Fruit fly (Drosophila melanogaster) whole organism, embryonic: ENCODE results near the gene TwdlC.
A peak's percentile ranks its signal among the peaks of the same experiment; 100 is the strongest.

Experiments
- BtbVII ChIP-seq: fragments of 200-800 bp; sonication (Bioruptor generic); optimal IDR thresholded peaks from 3 replicates; lab custom pipeline; 2017; ENCODE audit warnings: missing biosample characterization, mild to moderate bottlenecking, missing genetic modification characterization
- CG10147 ChIP-seq: fragments of 200-800 bp; sonication (Bioruptor generic); optimal IDR thresholded peaks from 2 replicates; lab custom pipeline; 2019; ENCODE audit warnings: missing biosample characterization, mild to moderate bottlenecking, missing genetic modification characterization, moderate library complexity
- CG10431 ChIP-seq: fragments of 200-800 bp; sonication (Bioruptor generic); optimal IDR thresholded peaks from 3 replicates; lab custom pipeline; 2018; ENCODE audit warnings: missing biosample characterization, mild to moderate bottlenecking, missing genetic modification characterization
- CG10979 ChIP-seq: fragments of 200-800 bp; sonication (Bioruptor generic); optimal IDR thresholded peaks from 2 replicates; lab custom pipeline; 2018; ENCODE audit warnings: missing biosample characterization, mild to moderate bottlenecking, missing genetic modification characterization, moderate library complexity
- CG11560 ChIP-seq: fragments of 200-800 bp; sonication (Bioruptor generic); IDR thresholded peaks from 3 replicates; pipeline ENCODE4 v1.3.6; 2022; ENCODE audit warnings: missing biosample characterization, missing genetic modification characterization
- CG13296 ChIP-seq: fragments of 200-800 bp; sonication (Bioruptor generic); optimal IDR thresholded peaks from 3 replicates; lab custom pipeline; 2018; ENCODE audit warnings: missing biosample characterization, mild to moderate bottlenecking, missing genetic modification characterization
- CG15601 ChIP-seq: fragments of 200-800 bp; sonication (Bioruptor generic); optimal IDR thresholded peaks from 3 replicates; lab custom pipeline; 2019; ENCODE audit warnings: missing biosample characterization, mild to moderate bottlenecking, missing genetic modification characterization, moderate library complexity
- CG16813 ChIP-seq: fragments of 200-800 bp; sonication (Bioruptor generic); IDR thresholded peaks from 3 replicates; pipeline ENCODE4 v1.3.6; 2022; ENCODE audit warnings: missing biosample characterization, missing genetic modification characterization; ENCODE audit not compliant: partially characterized antibody
- CG17612 ChIP-seq: fragments of 200-800 bp; sonication (Bioruptor generic); IDR thresholded peaks from 2 replicates; pipeline ENCODE4 v1.3.6; 2022; ENCODE audit warnings: missing biosample characterization, missing genetic modification characterization
- CG18619 ChIP-seq: fragments of 200-800 bp; sonication (Bioruptor generic); optimal IDR thresholded peaks from 3 replicates; lab custom pipeline; 2017; ENCODE audit warnings: missing biosample characterization, mild to moderate bottlenecking, missing genetic modification characterization
- CG34224 ChIP-seq: fragments of 200-800 bp; sonication (Bioruptor generic); IDR thresholded peaks from 3 replicates; pipeline ENCODE4 v1.3.6; 2022; ENCODE audit warnings: missing biosample characterization, missing genetic modification characterization; ENCODE audit not compliant: partially characterized antibody
- CG34376 ChIP-seq: fragments of 200-800 bp; sonication (Bioruptor generic); optimal IDR thresholded peaks from 2 replicates; lab custom pipeline; 2018; ENCODE audit warnings: missing biosample characterization, mild to moderate bottlenecking, missing genetic modification characterization
- CG42726 ChIP-seq: fragments of 200-800 bp; sonication (Bioruptor generic); IDR thresholded peaks from 2 replicates; pipeline ENCODE4 v1.3.6; 2022; ENCODE audit warnings: missing biosample characterization, missing genetic modification characterization; ENCODE audit not compliant: partially characterized antibody
- CG43689 ChIP-seq: fragments of 200-800 bp; sonication (Bioruptor generic); IDR thresholded peaks from 2 replicates; pipeline ENCODE4 v1.3.6; 2022; ENCODE audit warnings: missing biosample characterization, missing genetic modification characterization
- CG4424 ChIP-seq: fragments of 200-800 bp; sonication (Bioruptor generic); optimal IDR thresholded peaks from 3 replicates; lab custom pipeline; 2016; ENCODE audit warnings: missing biosample characterization, missing genetic modification characterization
- CG4617 ChIP-seq: fragments of 200-800 bp; sonication (Bioruptor generic); optimal IDR thresholded peaks from 3 replicates; lab custom pipeline; 2016; ENCODE audit warnings: missing biosample characterization, missing genetic modification characterization, borderline replicate concordance
- CG5180 ChIP-seq: fragments of 200-800 bp; sonication (Bioruptor generic); optimal IDR thresholded peaks from 3 replicates; lab custom pipeline; 2017; ENCODE audit warnings: missing biosample characterization, missing genetic modification characterization, mild to moderate bottlenecking, moderate library complexity, missing genetic modification reagents
- Chrac-16 ChIP-seq: fragments of 200-800 bp; sonication (Bioruptor generic); optimal IDR thresholded peaks from 3 replicates; lab custom pipeline; 2016; ENCODE audit warnings: missing biosample characterization, missing genetic modification characterization
- CkIIα-i1 ChIP-seq: fragments of 200-800 bp; sonication (Bioruptor generic); IDR thresholded peaks from 2 replicates; pipeline ENCODE4 v1.3.6; 2022; ENCODE audit warnings: missing biosample characterization, missing genetic modification characterization
- Deaf1 ChIP-seq: fragments of 200-800 bp; optimal IDR thresholded peaks from 3 replicates; lab custom pipeline; 2019; ENCODE audit warnings: missing biosample characterization, mild to moderate bottlenecking, missing genetic modification characterization, moderate library complexity
- Dll ChIP-seq: fragments of 200-800 bp; sonication (Bioruptor generic); IDR thresholded peaks from 4 replicates; pipeline ENCODE4 v1.3.6; 2022; ENCODE audit warnings: missing biosample characterization, missing genetic modification characterization; ENCODE audit not compliant: partially characterized antibody
- Doc3 ChIP-seq: fragments of 200-800 bp; sonication (Bioruptor generic); IDR thresholded peaks from 3 replicates; pipeline ENCODE4 v1.3.6; 2022; ENCODE audit warnings: missing biosample characterization, missing genetic modification characterization; ENCODE audit not compliant: partially characterized antibody
- Eip74EF ChIP-seq, 2 experiments: fragments of 200-800 bp in 1 of 2; fragments of >200 bp in 1 of 2; sonication (Bioruptor generic) in 1 of 2; optimal IDR thresholded peaks; 2 replicates each; lab custom pipeline; 2017 to 2019; ENCODE audit warnings: missing biosample characterization in 2 of 2, missing genetic modification characterization in 2 of 2, mild to moderate bottlenecking in 1 of 2, moderate library complexity in 1 of 2
- Gug ChIP-seq: fragments of 200-800 bp; sonication (Bioruptor generic); IDR thresholded peaks from 4 replicates; pipeline ENCODE4 v1.3.6; 2022; ENCODE audit warnings: missing biosample characterization, missing genetic modification characterization
- Pdp1 ChIP-seq, 2 experiments: fragments of 200-800 bp; sonication (Bioruptor generic); optimal IDR thresholded peaks; 3 replicates each; lab custom pipeline; 2016; ENCODE audit warnings: missing biosample characterization in 2 of 2, missing genetic modification characterization in 2 of 2, mild to moderate bottlenecking in 1 of 2, moderate library complexity in 1 of 2
- Ravus ChIP-seq: fragments of 200-800 bp; sonication (Bioruptor generic); IDR thresholded peaks from 2 replicates; pipeline ENCODE4 v1.3.6; 2022; ENCODE audit warnings: missing biosample characterization, missing genetic modification characterization
- Trl ChIP-seq, 3 experiments: fragments of >200 bp in 2 of 3; fragments of 200-800 bp in 1 of 3; sonication (Bioruptor generic) in 1 of 3; optimal IDR thresholded peaks; 2 replicates in 1 of 3; 3 replicates in 2 of 3; lab custom pipeline; 2016 to 2017; ENCODE audit warnings: missing biosample characterization in 1 of 3, missing genetic modification characterization in 1 of 3
- Vsx1 ChIP-seq: fragments of 200-800 bp; sonication (Bioruptor generic); optimal IDR thresholded peaks from 2 replicates; lab custom pipeline; 2017; ENCODE audit warnings: missing biosample characterization, mild to moderate bottlenecking, missing genetic modification characterization, missing genetic modification reagents
- az2 ChIP-seq: fragments of 200-800 bp; sonication (Bioruptor generic); optimal IDR thresholded peaks from 3 replicates; lab custom pipeline; 2016; ENCODE audit warnings: missing biosample characterization, missing genetic modification characterization
- bbx ChIP-seq: fragments of 200-800 bp; sonication (Bioruptor generic); IDR thresholded peaks from 2 replicates; pipeline ENCODE4 v1.3.6; 2022; ENCODE audit warnings: missing biosample characterization, missing genetic modification characterization; ENCODE audit not compliant: partially characterized antibody
- chif ChIP-seq, 2 experiments: fragments of 200-800 bp; sonication (Bioruptor generic); optimal IDR thresholded peaks; 3 replicates each; lab custom pipeline; 2016; ENCODE audit warnings: missing biosample characterization in 2 of 2, missing genetic modification characterization in 2 of 2
- dpn ChIP-seq, 2 experiments: fragments of 200-800 bp; sonication (Bioruptor generic); optimal IDR thresholded peaks; 3 replicates each; lab custom pipeline; 2016; ENCODE audit warnings: missing biosample characterization in 2 of 2, missing genetic modification characterization in 2 of 2
- emc ChIP-seq: fragments of 200-800 bp; sonication (Bioruptor generic); optimal IDR thresholded peaks from 2 replicates; lab custom pipeline; 2016; ENCODE audit warnings: missing biosample characterization, missing genetic modification characterization
- eve ChIP-seq, 2 experiments: fragments of >200 bp; optimal IDR thresholded peaks; 2 replicates each; lab custom pipeline; 2017; ENCODE audit warnings: missing biosample characterization in 2 of 2, missing genetic modification characterization in 2 of 2
- fu2 ChIP-seq: fragments of 200-800 bp; sonication (Bioruptor generic); optimal IDR thresholded peaks from 2 replicates; lab custom pipeline; 2016; ENCODE audit warnings: missing biosample characterization, missing genetic modification characterization
- her ChIP-seq: fragments of 200-800 bp; sonication (Bioruptor generic); optimal IDR thresholded peaks from 2 replicates; lab custom pipeline; 2016; ENCODE audit warnings: missing biosample characterization, missing genetic modification characterization
- kay ChIP-seq: fragments of 200-800 bp; sonication (Bioruptor generic); optimal IDR thresholded peaks from 2 replicates; lab custom pipeline; 2016; ENCODE audit warnings: missing biosample characterization, missing genetic modification characterization
- knrl ChIP-seq: fragments of 200-800 bp; sonication (Bioruptor generic); IDR thresholded peaks from 3 replicates; pipeline ENCODE4 v1.3.6; 2022; ENCODE audit warnings: missing biosample characterization, missing genetic modification characterization; ENCODE audit not compliant: partially characterized antibody
- lab ChIP-seq: fragments of 200-800 bp; sonication (Bioruptor generic); optimal IDR thresholded peaks from 3 replicates; lab custom pipeline; 2017; ENCODE audit warnings: missing biosample characterization, missing genetic modification characterization, mild to moderate bottlenecking, moderate library complexity, missing genetic modification reagents
- lilli ChIP-seq: fragments of 200-800 bp; sonication (Bioruptor generic); optimal IDR thresholded peaks from 3 replicates; lab custom pipeline; 2016; ENCODE audit warnings: missing biosample characterization, missing genetic modification characterization
- nerfin-1 ChIP-seq: fragments of 200-800 bp; sonication (Bioruptor generic); optimal IDR thresholded peaks from 3 replicates; lab custom pipeline; 2019; ENCODE audit warnings: missing biosample characterization, mild to moderate bottlenecking, missing genetic modification characterization, moderate library complexity
- nom ChIP-seq: fragments of 200-800 bp; sonication (Bioruptor generic); optimal IDR thresholded peaks from 2 replicates; lab custom pipeline; 2017; ENCODE audit warnings: missing biosample characterization, missing genetic modification characterization, mild to moderate bottlenecking, moderate library complexity, missing genetic modification reagents
- stc ChIP-seq: fragments of 200-800 bp; sonication (Bioruptor generic); IDR thresholded peaks from 2 replicates; pipeline ENCODE4 v1.3.6; 2022; ENCODE audit warnings: missing biosample characterization, missing genetic modification characterization
- stwl ChIP-seq: fragments of 200-800 bp; sonication (Bioruptor generic); optimal IDR thresholded peaks from 3 replicates; lab custom pipeline; 2018; ENCODE audit warnings: missing biosample characterization, mild to moderate bottlenecking, missing genetic modification characterization, moderate library complexity
- vnd ChIP-seq: fragments of 200-800 bp; sonication (Bioruptor generic); IDR thresholded peaks from 3 replicates; pipeline ENCODE4 v1.3.6; 2022; ENCODE audit warnings: missing biosample characterization, missing genetic modification characterization; ENCODE audit not compliant: partially characterized antibody
- wdn ChIP-seq: fragments of 200-800 bp; sonication (Bioruptor generic); IDR thresholded peaks from 2 replicates; pipeline ENCODE4 v1.3.6; 2022; ENCODE audit warnings: missing biosample characterization, missing genetic modification characterization
- zf30C ChIP-seq: fragments of 200-800 bp; sonication (Bioruptor generic); optimal IDR thresholded peaks from 3 replicates; lab custom pipeline; 2018; ENCODE audit warnings: missing biosample characterization, mild to moderate bottlenecking, missing genetic modification characterization
- zfh1 ChIP-seq: fragments of 200-800 bp; sonication (Bioruptor generic); IDR thresholded peaks from 3 replicates; pipeline ENCODE4 v1.3.6; 2022; ENCODE audit warnings: missing biosample characterization, missing genetic modification characterization

The TwdlC gene

dm6 chr3R:26947296-26947880 is 47.2 kb upstream of the TwdlC start, which contains the start of gene Spag1 (continued):
- TF ChIP-seq chif (GFP tag; optimal IDR thresholded peaks at IDR 0.05; lab: Kevin White, UChicago) (no peak), CG15601 (tag; lab: Kevin White, UChicago) (peak; percentile 27), zfh1 (GFP tag; lab: Robert Waterston, UW) (no peak), CG34224 (peak; percentile 82), BtbVII (GFP tag; lab: Kevin White, UChicago) (peak; percentile 24), CG10147 (peak; percentile 8), dpn (GFP tag; optimal IDR thresholded peaks at IDR 0.05; lab: Kevin White, UChicago) (no peak), CG16813 (peak; percentile 86), CG5180 (GFP tag; lab: Kevin White, UChicago) (no peak), Ravus (GFP tag; lab: Robert Waterston, UW) (no peak), kay (no peak), lab (GFP tag; lab: Kevin White, UChicago) (no peak), knrl (peak; percentile 66), Gug (GFP tag; lab: Robert Waterston, UW) (no peak), CG10431 (GFP tag; lab: Kevin White, UChicago) (no peak), emc (GFP tag; lab: Kevin White, UChicago) (no peak), zf30C (no peak), CkIIα-i1 (no peak), Vsx1 (GFP tag; lab: Kevin White, UChicago) (peak; percentile 9), Deaf1 (tag; lab: Kevin White, UChicago) (no peak), lilli (GFP tag; lab: Kevin White, UChicago) (no peak), stc (GFP tag; lab: Robert Waterston, UW) (peak; percentile 7; the same call in 1 of the 2 replicates), fu2 (GFP tag; lab: Kevin White, UChicago) (no peak), CG18619 (GFP tag; lab: Kevin White, UChicago) (no peak), CG34376 (GFP tag; lab: Kevin White, UChicago) (peak; percentile 85), wdn (no peak), nerfin-1 (tag; lab: Kevin White, UChicago) (peak; percentile 32), CG4424 (GFP tag; lab: Kevin White, UChicago) (no peak), nom (GFP tag; lab: Kevin White, UChicago) (peak; percentile 96), eve (GFP tag; optimal IDR thresholded peaks at IDR 0.05; lab: Kevin White, UChicago) (peak in 1 of 2 experiments; percentile 85), CG13296 (peak; percentile 15), CG11560 (no peak), her (GFP tag; lab: Kevin White, UChicago) (no peak), vnd (peak; percentile 76; the same call in 2 of the 3 replicates), CG10979 (tag; lab: Kevin White, UChicago) (peak; percentile 6), Chrac-16 (GFP tag; lab: Kevin White, UChicago) (no peak), CG43689 (GFP tag; lab: Robert Waterston, UW) (no peak), Pdp1 (GFP tag; optimal IDR thresholded peaks at IDR 0.05; lab: Kevin White, UChicago) (peak in 1 of 2 experiments; percentile 1), stwl (tag; lab: Kevin White, UChicago) (no peak), CG42726 (peak; percentile 85; the same call in 1 of the 2 replicates), Trl (optimal IDR thresholded peaks at IDR 0.05; lab: Kevin White, UChicago) (no peak), Trl (GFP tag; optimal IDR thresholded peaks at IDR 0.05; lab: Kevin White, UChicago) (no peak), bbx (GFP tag; lab: Robert Waterston, UW) (peak; percentile 88), az2 (GFP tag; lab: Kevin White, UChicago) (no peak), Eip74EF (GFP tag; optimal IDR thresholded peaks at IDR 0.05; lab: Kevin White, UChicago) (peak in 1 of 2 experiments; percentile 72), CG4617 (GFP tag; lab: Kevin White, UChicago) (no peak), Dll (GFP tag; lab: Robert Waterston, UW) (peak; percentile 76), CG17612 (GFP tag; lab: Robert Waterston, UW) (no peak), Doc3 (GFP tag; lab: Robert Waterston, UW) (peak; percentile 51; the same call in 1 of the 3 replicates)
